Worm (Caenorhabditis elegans) whole organism, late embryonic: ENCODE data around the gene cdka-1.

Source experiments
- K02D7.2 ChIP-seq: sonication (generic microtip); optimal IDR thresholded peaks from 2 replicates; lab custom pipeline; 2017; ENCODE audit warnings: mild to moderate bottlenecking, missing genetic modification characterization, missing compliant biosample characterization
- K09A11.1 ChIP-seq: sonication (generic microtip); optimal IDR thresholded peaks from 2 replicates; lab custom pipeline; 2017; ENCODE audit warnings: antibody characterized with exemption, mild to moderate bottlenecking, missing genetic modification characterization, missing compliant biosample characterization; ENCODE audit not compliant: insufficient read depth
- T23F11.4 ChIP-seq: fragments of 200-800 bp; sonication (Bioruptor generic); optimal IDR thresholded peaks from 2 replicates; lab custom pipeline; 2018; ENCODE audit warnings: mild to moderate bottlenecking, missing genetic modification characterization, missing compliant biosample characterization
- ahr-1 ChIP-seq: sonication (generic microtip); optimal IDR thresholded peaks from 2 replicates; lab custom pipeline; 2016; ENCODE audit warnings: missing genetic modification characterization, missing compliant biosample characterization
- ceh-14 ChIP-seq: sonication (generic microtip); optimal IDR thresholded peaks from 2 replicates; lab custom pipeline; 2016; ENCODE audit warnings: missing genotype, missing genetic modification characterization, missing compliant biosample characterization
- ceh-18 ChIP-seq: sonication (generic microtip); optimal IDR thresholded peaks from 2 replicates; lab custom pipeline; 2016; ENCODE audit warnings: missing genetic modification characterization, missing compliant biosample characterization
- ceh-22 ChIP-seq: sonication (generic microtip); optimal IDR thresholded peaks from 2 replicates; lab custom pipeline; 2017; ENCODE audit warnings: missing biosample characterization, missing genetic modification characterization
- ceh-31 ChIP-seq: sonication (generic microtip); optimal IDR thresholded peaks from 2 replicates; lab custom pipeline; 2016; ENCODE audit warnings: missing genetic modification characterization, missing compliant biosample characterization
- ceh-48 ChIP-seq: sonication (generic microtip); optimal IDR thresholded peaks from 2 replicates; lab custom pipeline; 2016; ENCODE audit warnings: missing genetic modification characterization, inconsistent platforms, missing compliant biosample characterization
- dmd-4 ChIP-seq: sonication (generic microtip); optimal IDR thresholded peaks from 2 replicates; lab custom pipeline; 2016; ENCODE audit warnings: borderline replicate concordance, missing genetic modification characterization, missing compliant biosample characterization
- elt-4 ChIP-seq: sonication (generic microtip); optimal IDR thresholded peaks from 2 replicates; lab custom pipeline; 2016; ENCODE audit warnings: missing genetic modification characterization, missing compliant biosample characterization
- eyg-1 ChIP-seq: sonication (generic microtip); optimal IDR thresholded peaks from 2 replicates; lab custom pipeline; 2016; ENCODE audit warnings: missing genotype, missing genetic modification characterization, missing compliant biosample characterization
- fkh-10 ChIP-seq: fragments of 150-350 bp; optimal IDR thresholded peaks from 2 replicates; lab custom pipeline; 2014; ENCODE audit warnings: missing biosample characterization, missing genetic modification reagents, missing genetic modification characterization
- fkh-6 ChIP-seq: sonication (generic microtip); optimal IDR thresholded peaks from 2 replicates; lab custom pipeline; 2016; ENCODE audit warnings: missing genetic modification characterization, missing compliant biosample characterization
- gmeb-2 ChIP-seq: sonication (generic microtip); optimal IDR thresholded peaks from 2 replicates; lab custom pipeline; 2016; ENCODE audit warnings: missing genetic modification characterization, inconsistent platforms, missing compliant biosample characterization
- hlh-13 ChIP-seq: fragments of 200-800 bp; sonication (Bioruptor generic); optimal IDR thresholded peaks from 2 replicates; lab custom pipeline; 2018; ENCODE audit warnings: mild to moderate bottlenecking, missing genetic modification characterization, missing compliant biosample characterization
- hlh-30 ChIP-seq: sonication (generic microtip); optimal IDR thresholded peaks from 2 replicates; lab custom pipeline; 2017; ENCODE audit warnings: antibody characterized with exemption, missing genetic modification characterization, missing compliant biosample characterization; ENCODE audit not compliant: insufficient read depth
- hlh-8 ChIP-seq: sonication (generic microtip); optimal IDR thresholded peaks from 2 replicates; lab custom pipeline; 2016; ENCODE audit warnings: missing genotype, missing genetic modification characterization, missing compliant biosample characterization
- lim-6 ChIP-seq: sonication (generic microtip); optimal IDR thresholded peaks from 2 replicates; lab custom pipeline; 2016; ENCODE audit warnings: missing genetic modification characterization, missing compliant biosample characterization
- nfya-1 ChIP-seq: sonication (generic microtip); optimal IDR thresholded peaks from 2 replicates; lab custom pipeline; 2017; ENCODE audit warnings: missing genetic modification characterization, mild to moderate bottlenecking, missing compliant biosample characterization, antibody characterized with exemption, moderate library complexity
- nhr-11 ChIP-seq: fragments of 150-350 bp; optimal IDR thresholded peaks from 2 replicates; lab custom pipeline; 2014; ENCODE audit warnings: missing biosample characterization, missing genetic modification characterization
- npax-4 ChIP-seq: sonication (generic microtip); optimal IDR thresholded peaks from 2 replicates; lab custom pipeline; 2016; ENCODE audit warnings: missing genetic modification characterization, missing compliant biosample characterization
- pqm-1 ChIP-seq: sonication (generic microtip); optimal IDR thresholded peaks from 2 replicates; lab custom pipeline; 2016; ENCODE audit warnings: missing genetic modification characterization, missing compliant biosample characterization
- pros-1 ChIP-seq: fragments of 150-350 bp; optimal IDR thresholded peaks from 2 replicates; lab custom pipeline; 2014; ENCODE audit warnings: missing biosample characterization, missing genetic modification reagents, missing genetic modification characterization
- ref-2 ChIP-seq: sonication (generic microtip); optimal IDR thresholded peaks from 2 replicates; lab custom pipeline; 2016; ENCODE audit warnings: missing genetic modification characterization, missing compliant biosample characterization
- sdc-2 ChIP-seq: sonication (generic microtip); optimal IDR thresholded peaks from 2 replicates; lab custom pipeline; 2016; ENCODE audit warnings: missing genotype, missing genetic modification characterization, missing compliant biosample characterization
- sox-2 ChIP-seq: fragments of 200-800 bp; sonication (Bioruptor generic); IDR thresholded peaks from 2 replicates; pipeline ENCODE4 v1.3.6; 2022; ENCODE audit warnings: missing genetic modification reagents, missing genetic modification characterization, missing compliant biosample characterization
- sox-4 ChIP-seq: sonication (generic microtip); optimal IDR thresholded peaks from 2 replicates; lab custom pipeline; 2017; ENCODE audit warnings: mild to moderate bottlenecking, missing genetic modification characterization, inconsistent platforms, missing compliant biosample characterization
- tbx-2 ChIP-seq: sonication (generic microtip); optimal IDR thresholded peaks from 2 replicates; lab custom pipeline; 2016; ENCODE audit warnings: missing genetic modification characterization, missing compliant biosample characterization
- unc-3 ChIP-seq, 2 experiments: fragments of 200-800 bp in 1 of 2; sonication (Bioruptor generic) in 1 of 2; sonication (generic microtip) in 1 of 2; conservative IDR thresholded peaks in 1 of 2; optimal IDR thresholded peaks in 1 of 2; 2 replicates each; pipeline versions ENCODE4 v1.3.6 to Lab custom; 2016 to 2022; ENCODE audit warnings: missing compliant biosample characterization in 2 of 2, missing genetic modification characterization in 2 of 2, missing genetic modification reagents in 1 of 2
- unc-42 ChIP-seq: sonication (generic microtip); optimal IDR thresholded peaks from 2 replicates; lab custom pipeline; 2016; ENCODE audit warnings: missing genotype, missing genetic modification characterization, missing compliant biosample characterization
- unc-86 ChIP-seq: sonication (generic microtip); optimal IDR thresholded peaks from 2 replicates; lab custom pipeline; 2016; ENCODE audit warnings: missing genetic modification characterization, missing compliant biosample characterization
- ztf-16 ChIP-seq: sonication (generic microtip); optimal IDR thresholded peaks from 2 replicates; lab custom pipeline; 2017; ENCODE audit warnings: missing genetic modification characterization, missing compliant biosample characterization

cdka-1 gene

DNA sequence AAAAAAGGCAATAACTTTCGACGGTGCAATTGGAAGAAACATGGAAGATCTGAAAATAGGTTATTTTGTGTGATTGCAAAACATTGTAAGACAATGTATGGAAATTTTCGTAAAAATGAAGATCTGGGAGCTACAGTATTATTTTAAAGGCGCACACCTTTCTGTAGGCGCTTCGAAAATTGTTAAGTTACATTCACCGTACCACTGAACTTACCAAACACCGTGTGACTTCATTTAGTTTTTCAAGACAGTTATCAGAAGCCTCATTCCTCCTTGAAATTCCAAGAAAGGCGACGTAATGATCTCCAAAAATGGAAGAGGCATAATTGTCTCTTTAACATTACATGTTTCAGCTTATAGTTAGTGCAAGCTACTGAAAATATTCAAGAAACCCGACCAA, 4.7 kb upstream of the cdka-1 start:
- TF ChIP-seq fkh-10 (GFP tag; lab: Kevin White, UChicago), result no peak
- no peak for TF ChIP-seq ceh-22 (tag; lab: Kevin White, UChicago)
- no peak for TF ChIP-seq fkh-6 (tag; lab: Kevin White, UChicago)
- no peak for TF ChIP-seq sox-4 (tag; lab: Kevin White, UChicago)
- TF ChIP-seq nhr-11 (tag; lab: Kevin White, UChicago), result no peak
- TF ChIP-seq npax-4 (tag; lab: Kevin White, UChicago), result no peak
- no peak for TF ChIP-seq T23F11.4 (GFP tag; lab: Kevin White, UChicago)
- no peak for TF ChIP-seq tbx-2 (tag; lab: Kevin White, UChicago)
- TF ChIP-seq sox-2 (GFP tag; lab: Robert Waterston, UW), result no peak
- no peak for TF ChIP-seq elt-4

- TF ChIP-seq hlh-8, result no peak
These were observed 3.2 kb upstream of the cdka-1 start, which contains the start of gene T23F11.2 for ce11 chrIII:4655402-4655801. T23F11.2 (minus strand) TSS chrIII:4655502.

ce11 chrIII:4656415-4656814, 2.2 kb upstream of the cdka-1 start:
- no peak for TF ChIP-seq hlh-13 (GFP tag; lab: Kevin White, UChicago)
- peak; percentile 79 for TF ChIP-seq ceh-31 (tag; lab: Kevin White, UChicago)
- TF ChIP-seq elt-4, result no peak
- peak; percentile 20 for TF ChIP-seq nfya-1 (tag; lab: Kevin White, UChicago)
- TF ChIP-seq hlh-30 (tag; lab: Kevin White, UChicago), result no peak
- no peak for TF ChIP-seq pqm-1
- TF ChIP-seq lim-6, result peak; percentile 9
- no peak for TF ChIP-seq unc-86 (tag; lab: Kevin White, UChicago)
- TF ChIP-seq T23F11.4 (GFP tag; lab: Kevin White, UChicago), result no peak
- peak; percentile 66 for TF ChIP-seq unc-42 (tag; lab: Kevin White, UChicago)
- no peak for TF ChIP-seq sdc-2
- TF ChIP-seq ceh-48, result peak; percentile 79
- no peak for TF ChIP-seq dmd-4
- TF ChIP-seq ahr-1 (tag; lab: Kevin White, UChicago), result no peak
- no peak for TF ChIP-seq ceh-18 (tag; lab: Kevin White, UChicago)
- no peak for TF ChIP-seq sox-2 (GFP tag; lab: Robert Waterston, UW)
- no peak for TF ChIP-seq unc-3 (GFP tag; conservative IDR thresholded peaks at IDR 0.05; lab: Robert Waterston, UW)
- TF ChIP-seq unc-3 (tag; optimal IDR thresholded peaks at IDR 0.05; lab: Kevin White, UChicago), result no peak
- no peak for TF ChIP-seq ceh-14 (tag; lab: Kevin White, UChicago)
- no peak for TF ChIP-seq gmeb-2 (tag; lab: Kevin White, UChicago)
- no peak for TF ChIP-seq ztf-16

DNA sequence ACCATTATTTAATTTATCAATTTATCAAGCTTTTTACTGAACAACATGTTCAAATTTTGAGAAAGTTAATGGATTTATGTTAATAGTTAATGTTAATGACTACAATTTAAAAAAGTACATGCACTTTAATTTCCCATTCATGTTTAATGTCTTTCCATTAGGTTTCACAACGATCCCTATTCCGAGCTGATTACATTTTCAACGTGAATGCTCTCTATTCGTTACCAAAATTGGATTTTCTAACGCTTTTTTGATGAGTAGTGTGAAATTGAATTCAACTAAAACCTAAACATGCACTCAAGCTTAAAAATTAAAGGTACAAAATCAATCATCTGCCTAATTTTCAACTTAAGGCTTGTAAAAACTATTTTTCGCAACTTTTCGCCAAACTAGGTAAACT, 1.2 kb upstream of the cdka-1 start:
- TF ChIP-seq unc-42 (tag; lab: Kevin White, UChicago) (peak; percentile 56), eyg-1 (tag; lab: Kevin White, UChicago) (no peak), hlh-30 (tag; lab: Kevin White, UChicago) (no peak), ahr-1 (tag; lab: Kevin White, UChicago) (no peak), ceh-48 (no peak)

ce11 chrIII:4659426-4659825, 832 bp downstream of the cdka-1 start:
- TF ChIP-seq K02D7.2 (tag; lab: Kevin White, UChicago) (no peak), nfya-1 (tag; lab: Kevin White, UChicago) (no peak), ref-2 (tag; lab: Kevin White, UChicago) (no peak), lim-6 (no peak), unc-3 (GFP tag; conservative IDR thresholded peaks at IDR 0.05; lab: Robert Waterston, UW) (no peak), unc-3 (tag; optimal IDR thresholded peaks at IDR 0.05; lab: Kevin White, UChicago) (no peak), pros-1 (tag; lab: Kevin White, UChicago) (no peak), K09A11.1 (no peak)
